Fruit fly (Drosophila melanogaster): Measurements from ENCODE around the gene Gp93.
"Not testable (repeated sequence)": the region's sequence is repeated elsewhere in the genome, so short reads cannot be mapped to it uniquely, and the experiment has no call there.

Gp93 gene

dm6 chr3R:27945398-27945797, 3.1 kb upstream of the Gp93 start:
- TF ChIP-seq ovo (GFP tag; optimal IDR thresholded peaks at IDR 0.05) = no peak
- no peak for TF ChIP-seq CG11617 (GFP tag; optimal IDR thresholded peaks at IDR 0.05)
- no peak for TF ChIP-seq Clk (GFP tag; optimal IDR thresholded peaks at IDR 0.05)
- peak; percentile 58 to 94 for TF ChIP-seq cnc (optimal IDR thresholded peaks at IDR 0.05)

- peak; percentile 5 for TF ChIP-seq CG7101 (tag; optimal IDR thresholded peaks at IDR 0.05)
- no peak for TF ChIP-seq CG7045 (GFP tag; optimal IDR thresholded peaks at IDR 0.05)
- peak; percentile 13 for TF ChIP-seq Crg-1 (GFP tag; optimal IDR thresholded peaks at IDR 0.05)
- TF ChIP-seq bab1 (GFP tag; optimal IDR thresholded peaks at IDR 0.05) = no peak
- no peak for TF ChIP-seq pad (GFP tag; optimal IDR thresholded peaks at IDR 0.05)
- peak; percentile 1 for TF ChIP-seq CG1620 (GFP tag; optimal IDR thresholded peaks at IDR 0.05)
- peak; percentile 13 for TF ChIP-seq Mnt (GFP tag; optimal IDR thresholded peaks at IDR 0.05)
These were observed 1.8 kb upstream of the Gp93 start for dm6 chr3R:27946555-27947204.

- peak; percentile 84 for TF ChIP-seq Mnt (GFP tag; optimal IDR thresholded peaks at IDR 0.05)
- TF ChIP-seq kay (GFP tag; ENCODE audit: borderline replicate concordance) = no peak
These were observed 747 bp upstream of the Gp93 start, which contains the start of gene mfrn for dm6 chr3R:27947682-27948245. Gene mfrn (minus strand): TSS chr3R:27948021.

- TF ChIP-seq bab1 (GFP tag; optimal IDR thresholded peaks at IDR 0.05) (peak; percentile 31), Clk (GFP tag; optimal IDR thresholded peaks at IDR 0.05) (no peak)
These were observed 5.4 kb downstream of the Gp93 start, which contains the start of gene CG4951 for dm6 chr3R:27953890-27954289. Gene CG4951 (minus strand): TSS chr3R:27954112.

- peak; percentile 26 for TF ChIP-seq CG7101 (tag; optimal IDR thresholded peaks at IDR 0.05)
- peak; percentile 16 for TF ChIP-seq CG12768 (GFP tag; optimal IDR thresholded peaks at IDR 0.05)
- TF ChIP-seq cic (GFP tag; optimal IDR thresholded peaks at IDR 0.05) = peak; percentile 97
- TF ChIP-seq CG14711 (tag; optimal IDR thresholded peaks at IDR 0.05) = no peak
- TF ChIP-seq CG33017 (tag; optimal IDR thresholded peaks at IDR 0.05) = peak; percentile 30
- no peak for TF ChIP-seq CG7045 (GFP tag; optimal IDR thresholded peaks at IDR 0.05)
These were observed 6.0 kb downstream of the Gp93 start, which contains the start of gene Nep7 for dm6 chr3R:27954533-27954932. Gene Nep7 (plus strand): TSS chr3R:27954917.

- no peak for TF ChIP-seq Crg-1 (GFP tag; optimal IDR thresholded peaks at IDR 0.05)
- no peak for TF ChIP-seq CG7045 (GFP tag; optimal IDR thresholded peaks at IDR 0.05)
- TF ChIP-seq CG11617 (GFP tag; optimal IDR thresholded peaks at IDR 0.05) = no peak
- no peak for TF ChIP-seq tj (GFP tag; optimal IDR thresholded peaks at IDR 0.05)
- no peak for TF ChIP-seq CG14711 (tag; optimal IDR thresholded peaks at IDR 0.05)
- no peak for TF ChIP-seq bab1 (GFP tag; optimal IDR thresholded peaks at IDR 0.05)
- TF ChIP-seq CG12768 (GFP tag; optimal IDR thresholded peaks at IDR 0.05) = no peak
- TF ChIP-seq cnc (optimal IDR thresholded peaks at IDR 0.05) = no peak
- TF ChIP-seq CG7101 (tag; optimal IDR thresholded peaks at IDR 0.05) = no peak
- no peak for TF ChIP-seq Clk (GFP tag; optimal IDR thresholded peaks at IDR 0.05)
- no peak for TF ChIP-seq pad (GFP tag; optimal IDR thresholded peaks at IDR 0.05)
- TF ChIP-seq kay (GFP tag; ENCODE audit: borderline replicate concordance) = no peak
- TF ChIP-seq CG33017 (tag; optimal IDR thresholded peaks at IDR 0.05) = no peak
- TF ChIP-seq Hr96 (GFP tag; optimal IDR thresholded peaks at IDR 0.05) = no peak
These were observed 9.5 kb downstream of the Gp93 start for dm6 chr3R:27957967-27958366.

- TF ChIP-seq cic (GFP tag; optimal IDR thresholded peaks at IDR 0.05); Crg-1 (GFP tag; optimal IDR thresholded peaks at IDR 0.05); CG14711 (tag; optimal IDR thresholded peaks at IDR 0.05): not testable (repeated sequence)
These were observed 10.6 kb downstream of the Gp93 start, which contains the start of the genes CG42487 and CG4884 for dm6 chr3R:27959145-27959544. Gene CG42487 (minus strand): TSS chr3R:27959245. Gene CG4884 (minus strand): TSS chr3R:27959245.

dm6 chr3R:27960473-27960872, 12.0 kb downstream of the Gp93 start, which contains the start of gene CG31253:
Gene CG31253 (minus strand): TSS chr3R:27960573.
- not testable (repeated sequence) for TF ChIP-seq tj (GFP tag; optimal IDR thresholded peaks at IDR 0.05); kay (GFP tag; ENCODE audit: borderline replicate concordance); Mnt (GFP tag; optimal IDR thresholded peaks at IDR 0.05)

dm6 chr3R:27963119-27963518, 14.6 kb downstream of the Gp93 start, which contains the start of the genes CG31131 and CG4849:
Gene CG31131 (minus strand): TSS chr3R:27963219.
Gene CG4849 (plus strand): TSS chr3R:27963415.
- TF ChIP-seq pad (GFP tag; optimal IDR thresholded peaks at IDR 0.05); CG12768 (GFP tag; optimal IDR thresholded peaks at IDR 0.05); kay (GFP tag; ENCODE audit: borderline replicate concordance): not testable (repeated sequence)
